Worm (Caenorhabditis elegans): Measurements from ENCODE around the gene lron-12.

ce11 chrIII:12153514-12153913 lies 35.2 kb upstream of the lron-12 start:
- no peak for TF ChIP-seq nhr-11 (tag; optimal IDR thresholded peaks at IDR 0.05)
- no peak for TF ChIP-seq ztf-4 (tag; optimal IDR thresholded peaks at IDR 0.05)
- TF ChIP-seq ama-1 (optimal IDR thresholded peaks at IDR 0.05) = no peak
- TF ChIP-seq egl-27 (tag; optimal IDR thresholded peaks at IDR 0.05) = no peak
- TF ChIP-seq snpc-4 (tag; optimal IDR thresholded peaks at IDR 0.05) = no peak

Measured in whole organism, L2 larva.